Worm (Caenorhabditis elegans) whole organism, young adult: Measurements from ENCODE around the gene srj-22.
A peak's percentile ranks its signal among the peaks of the same experiment; 100 is the strongest.

ENCODE experiments used
- B0261.1 ChIP-seq: sonication (generic microtip); optimal IDR thresholded peaks from 2 replicates; lab custom pipeline; 2016; ENCODE audit warnings: mild to moderate bottlenecking, missing genetic modification characterization, moderate library complexity, missing compliant biosample characterization
- C06A6.2 ChIP-seq: fragments of 200-800 bp; sonication (Bioruptor generic); conservative IDR thresholded peaks from 2 replicates; pipeline ENCODE4 v1.3.6; 2022; ENCODE audit warnings: missing genetic modification characterization, missing compliant biosample characterization
- F37B4.10 ChIP-seq: fragments of 200-800 bp; sonication (Bioruptor generic); IDR thresholded peaks from 2 replicates; pipeline ENCODE4 v1.3.6; 2022; ENCODE audit warnings: missing genetic modification characterization, missing compliant biosample characterization
- F39B2.1 ChIP-seq: fragments of 200-800 bp; sonication (Bioruptor generic); IDR thresholded peaks from 2 replicates; pipeline ENCODE4 v1.3.6; 2022; ENCODE audit warnings: missing genetic modification reagents, missing genetic modification characterization, missing compliant biosample characterization
- F57A8.1 ChIP-seq: fragments of 200-800 bp; sonication (Bioruptor generic); optimal IDR thresholded peaks from 2 replicates; lab custom pipeline; 2018; ENCODE audit warnings: mild to moderate bottlenecking, missing genetic modification characterization, moderate library complexity, missing compliant biosample characterization
- T26A5.8 ChIP-seq: sonication (generic microtip); optimal IDR thresholded peaks from 2 replicates; lab custom pipeline; 2016; ENCODE audit warnings: missing genetic modification characterization, missing compliant biosample characterization
- Y79H2A.3 ChIP-seq: fragments of 200-800 bp; sonication (Bioruptor generic); conservative IDR thresholded peaks from 2 replicates; pipeline ENCODE4 v1.3.6; 2022; ENCODE audit warnings: missing genetic modification reagents, missing genetic modification characterization, missing compliant biosample characterization
- ZK185.1 ChIP-seq: sonication (generic microtip); optimal IDR thresholded peaks from 2 replicates; lab custom pipeline; 2016; ENCODE audit warnings: mild to moderate bottlenecking, missing genetic modification characterization, missing compliant biosample characterization; ENCODE audit not compliant: poor library complexity, severe bottlenecking
- aptf-3 ChIP-seq: fragments of 200-800 bp; sonication (Bioruptor generic); IDR thresholded peaks from 2 replicates; pipeline ENCODE4 v1.3.6; 2022; ENCODE audit warnings: missing genetic modification characterization, missing compliant biosample characterization
- atf-7 ChIP-seq: sonication (generic microtip); optimal IDR thresholded peaks from 2 replicates; lab custom pipeline; 2017; ENCODE audit warnings: mild to moderate bottlenecking, missing genetic modification characterization, missing compliant biosample characterization
- athp-1 ChIP-seq: sonication (generic microtip); optimal IDR thresholded peaks from 2 replicates; lab custom pipeline; 2017; ENCODE audit warnings: mild to moderate bottlenecking, missing genetic modification characterization, missing compliant biosample characterization
- attf-5 ChIP-seq: fragments of 200-800 bp; sonication (Bioruptor generic); optimal IDR thresholded peaks from 2 replicates; lab custom pipeline; 2018; ENCODE audit warnings: mild to moderate bottlenecking, missing genetic modification characterization, missing compliant biosample characterization
- attf-6 ChIP-seq: fragments of 200-800 bp; sonication (Bioruptor generic); IDR thresholded peaks from 2 replicates; pipeline ENCODE4 v1.3.6; 2022; ENCODE audit warnings: missing genetic modification reagents, missing genetic modification characterization, missing compliant biosample characterization
- ccch-3 ChIP-seq: fragments of 200-800 bp; sonication (Bioruptor generic); optimal IDR thresholded peaks from 2 replicates; lab custom pipeline; 2018; ENCODE audit warnings: mild to moderate bottlenecking, missing genetic modification characterization, missing compliant biosample characterization
- ceh-100 ChIP-seq: fragments of 200-800 bp; sonication (Bioruptor generic); IDR thresholded peaks from 2 replicates; pipeline ENCODE4 v1.3.6; 2022; ENCODE audit warnings: missing genetic modification reagents, missing genetic modification characterization, missing compliant biosample characterization
- ceh-27 ChIP-seq: fragments of 200-800 bp; sonication (Bioruptor generic); optimal IDR thresholded peaks from 2 replicates; lab custom pipeline; 2018; ENCODE audit warnings: mild to moderate bottlenecking, missing genetic modification characterization, moderate library complexity, missing compliant biosample characterization
- ceh-58 ChIP-seq: fragments of 200-800 bp; sonication (Bioruptor generic); IDR thresholded peaks from 2 replicates; pipeline ENCODE4 v1.3.6; 2022; ENCODE audit warnings: missing genetic modification characterization, missing compliant biosample characterization
- ceh-79 ChIP-seq: sonication (generic microtip); optimal IDR thresholded peaks from 2 replicates; lab custom pipeline; 2017; ENCODE audit warnings: mild to moderate bottlenecking, missing genetic modification characterization, missing compliant biosample characterization
- egl-18 ChIP-seq: fragments of 200-800 bp; sonication (Bioruptor generic); IDR thresholded peaks from 2 replicates; pipeline ENCODE4 v1.3.6; 2022; ENCODE audit warnings: missing genetic modification reagents, missing genetic modification characterization, missing compliant biosample characterization
- gei-17 ChIP-seq: fragments of 200-800 bp; sonication (Bioruptor generic); optimal IDR thresholded peaks from 2 replicates; lab custom pipeline; 2018; ENCODE audit warnings: mild to moderate bottlenecking, missing genetic modification characterization, missing compliant biosample characterization
- him-1 ChIP-seq: sonication (generic microtip); optimal IDR thresholded peaks from 2 replicates; lab custom pipeline; 2016; ENCODE audit warnings: missing genotype, missing genetic modification reagents, missing genetic modification characterization, missing compliant biosample characterization
- hlh-12 ChIP-seq: sonication (generic microtip); optimal IDR thresholded peaks from 2 replicates; lab custom pipeline; 2016; ENCODE audit warnings: missing genetic modification characterization, missing compliant biosample characterization
- let-526 ChIP-seq: fragments of 200-800 bp; sonication (Bioruptor generic); IDR thresholded peaks from 2 replicates; pipeline ENCODE4 v1.3.6; 2022; ENCODE audit warnings: missing genetic modification reagents, missing genetic modification characterization, missing compliant biosample characterization
- lin-26 ChIP-seq: fragments of 200-800 bp; sonication (Bioruptor generic); IDR thresholded peaks from 2 replicates; pipeline ENCODE4 v1.3.6; 2022; ENCODE audit warnings: missing genetic modification reagents, missing genetic modification characterization, missing compliant biosample characterization
- lin-35 ChIP-seq, 3 experiments: fragments of 150-350 bp in 2 of 3; sonication (generic microtip) in 1 of 3; optimal IDR thresholded peaks; 2 replicates each; lab custom pipeline; 2014 to 2018; ENCODE audit warnings: missing biosample characterization in 3 of 3, missing genetic modification characterization in 3 of 3, missing genetic modification reagents in 3 of 3
- lin-54 ChIP-seq: fragments of 200-800 bp; sonication (Bioruptor generic); optimal IDR thresholded peaks from 2 replicates; lab custom pipeline; 2018; ENCODE audit warnings: mild to moderate bottlenecking, missing genetic modification characterization, missing compliant biosample characterization
- lsl-1 ChIP-seq: fragments of 200-800 bp; sonication (Bioruptor generic); optimal IDR thresholded peaks from 2 replicates; lab custom pipeline; 2018; ENCODE audit warnings: mild to moderate bottlenecking, missing genetic modification characterization, moderate library complexity, missing compliant biosample characterization
- madf-3 ChIP-seq: fragments of 200-800 bp; sonication (Bioruptor generic); IDR thresholded peaks from 2 replicates; pipeline ENCODE4 v1.3.6; 2022; ENCODE audit warnings: missing genetic modification reagents, missing genetic modification characterization, missing compliant biosample characterization
- madf-8 ChIP-seq: fragments of 200-800 bp; sonication (Bioruptor generic); conservative IDR thresholded peaks from 2 replicates; pipeline ENCODE4 v1.3.6; 2022; ENCODE audit warnings: missing genetic modification reagents, missing genetic modification characterization, missing compliant biosample characterization
- mel-28 ChIP-seq: sonication (generic microtip); optimal IDR thresholded peaks from 2 replicates; lab custom pipeline; 2016; ENCODE audit warnings: borderline replicate concordance, mild to moderate bottlenecking, missing genetic modification characterization, missing compliant biosample characterization
- mes-4 ChIP-seq: sonication (generic microtip); optimal IDR thresholded peaks from 2 replicates; lab custom pipeline; 2016; ENCODE audit warnings: missing genotype, missing genetic modification characterization, missing compliant biosample characterization
- mxl-1 ChIP-seq: sonication (generic microtip); optimal IDR thresholded peaks from 2 replicates; lab custom pipeline; 2016; ENCODE audit warnings: missing genetic modification characterization, missing compliant biosample characterization
- nfya-1 ChIP-seq: sonication (generic microtip); optimal IDR thresholded peaks from 2 replicates; lab custom pipeline; 2017; ENCODE audit warnings: antibody characterized with exemption, missing compliant biosample characterization, missing genetic modification characterization, borderline replicate concordance; ENCODE audit not compliant: insufficient read depth
- nhr-80 ChIP-seq: sonication (generic microtip); optimal IDR thresholded peaks from 2 replicates; lab custom pipeline; 2016; ENCODE audit warnings: missing genetic modification characterization, missing compliant biosample characterization
- pha-4 ChIP-seq: fragments of 150-350 bp; sonication (generic microtip); optimal IDR thresholded peaks from 2 replicates; lab custom pipeline; 2014; ENCODE audit warnings: missing biosample characterization, missing genetic modification reagents, missing genetic modification characterization
- sdz-38 ChIP-seq: sonication (generic microtip); optimal IDR thresholded peaks from 2 replicates; lab custom pipeline; 2016; ENCODE audit warnings: missing genotype, missing genetic modification characterization, missing compliant biosample characterization
- snpc-1.1 ChIP-seq: sonication (generic microtip); optimal IDR thresholded peaks from 2 replicates; lab custom pipeline; 2017; ENCODE audit warnings: missing genetic modification characterization, mild to moderate bottlenecking, missing compliant biosample characterization, antibody characterized with exemption, moderate library complexity, missing genotype, missing genetic modification reagents; ENCODE audit not compliant: insufficient read depth
- sptf-2 ChIP-seq: fragments of 200-800 bp; sonication (Bioruptor generic); optimal IDR thresholded peaks from 2 replicates; lab custom pipeline; 2018; ENCODE audit warnings: mild to moderate bottlenecking, missing genetic modification characterization, missing compliant biosample characterization
- tbp1 ChIP-seq: fragments of 200-800 bp; sonication (Bioruptor generic); optimal IDR thresholded peaks from 2 replicates; lab custom pipeline; 2018; ENCODE audit warnings: mild to moderate bottlenecking, missing genetic modification characterization, missing compliant biosample characterization
- zfh-2 ChIP-seq: fragments of 200-800 bp; sonication (Bioruptor generic); conservative IDR thresholded peaks from 2 replicates; pipeline ENCODE4 v1.3.6; 2022; ENCODE audit warnings: missing genetic modification reagents, missing genetic modification characterization, missing compliant biosample characterization
- zim-3 ChIP-seq: sonication (generic microtip); optimal IDR thresholded peaks from 2 replicates; lab custom pipeline; 2017; ENCODE audit warnings: mild to moderate bottlenecking, missing genetic modification characterization, moderate library complexity, missing compliant biosample characterization
- ztf-25 ChIP-seq: fragments of 200-800 bp; sonication (Bioruptor generic); IDR thresholded peaks from 2 replicates; pipeline ENCODE4 v1.3.6; 2022; ENCODE audit warnings: missing genetic modification reagents, missing genetic modification characterization, missing compliant biosample characterization
- ztf-28 ChIP-seq: fragments of 200-800 bp; sonication (Bioruptor generic); IDR thresholded peaks from 2 replicates; pipeline ENCODE4 v1.3.6; 2022; ENCODE audit warnings: missing genetic modification reagents, missing genetic modification characterization, missing compliant biosample characterization

Gene srj-22

DNA sequence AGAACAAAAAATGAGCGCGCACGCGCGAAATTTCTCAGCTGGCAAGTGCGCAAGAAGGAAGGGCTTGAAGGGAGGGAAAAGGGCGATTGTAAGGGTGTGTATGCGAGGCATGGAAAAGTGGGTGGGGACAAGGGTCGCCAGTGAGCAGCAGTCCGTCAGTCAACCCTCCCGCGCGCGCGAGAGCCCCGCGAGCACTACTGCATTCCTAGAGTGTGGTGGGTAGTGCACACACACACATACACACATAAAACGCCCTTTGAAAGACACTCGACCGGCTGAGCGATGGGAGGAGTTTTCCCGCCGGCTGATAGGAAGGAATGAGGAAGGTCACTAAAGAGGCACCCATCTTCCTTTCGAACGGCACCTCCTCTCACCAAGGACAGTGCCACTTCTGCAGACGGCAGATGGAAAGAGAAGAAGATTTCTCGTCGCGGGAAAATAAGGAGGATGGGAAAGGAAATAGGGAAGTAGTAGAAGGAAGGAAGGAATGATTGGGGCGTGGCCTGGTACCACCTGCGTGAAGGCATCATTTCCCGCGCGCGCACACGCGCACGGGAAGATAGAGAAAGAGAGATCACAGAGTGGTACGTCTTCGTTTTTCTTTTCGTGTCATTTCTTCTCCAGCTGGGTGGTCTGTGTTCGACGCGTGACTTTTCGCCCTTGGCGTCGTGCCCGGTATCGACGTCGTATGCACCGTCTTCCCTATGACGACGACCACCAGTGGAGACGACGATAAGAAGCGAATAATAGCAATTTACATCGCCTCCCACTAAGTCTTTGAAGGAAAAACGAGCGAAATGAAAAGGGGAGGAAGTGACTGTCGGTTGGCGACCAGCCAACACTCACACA is 26.5 kb downstream of the srj-22 start (continued):
- no peak for TF ChIP-seq atf-7 (tag; lab: Kevin White, UChicago)
- TF ChIP-seq attf-6 (GFP tag; lab: Robert Waterston, UW) = no peak
- TF ChIP-seq lin-26 (GFP tag; lab: Robert Waterston, UW) = peak; percentile 45; the same call in 1 of the 2 replicates

DNA sequence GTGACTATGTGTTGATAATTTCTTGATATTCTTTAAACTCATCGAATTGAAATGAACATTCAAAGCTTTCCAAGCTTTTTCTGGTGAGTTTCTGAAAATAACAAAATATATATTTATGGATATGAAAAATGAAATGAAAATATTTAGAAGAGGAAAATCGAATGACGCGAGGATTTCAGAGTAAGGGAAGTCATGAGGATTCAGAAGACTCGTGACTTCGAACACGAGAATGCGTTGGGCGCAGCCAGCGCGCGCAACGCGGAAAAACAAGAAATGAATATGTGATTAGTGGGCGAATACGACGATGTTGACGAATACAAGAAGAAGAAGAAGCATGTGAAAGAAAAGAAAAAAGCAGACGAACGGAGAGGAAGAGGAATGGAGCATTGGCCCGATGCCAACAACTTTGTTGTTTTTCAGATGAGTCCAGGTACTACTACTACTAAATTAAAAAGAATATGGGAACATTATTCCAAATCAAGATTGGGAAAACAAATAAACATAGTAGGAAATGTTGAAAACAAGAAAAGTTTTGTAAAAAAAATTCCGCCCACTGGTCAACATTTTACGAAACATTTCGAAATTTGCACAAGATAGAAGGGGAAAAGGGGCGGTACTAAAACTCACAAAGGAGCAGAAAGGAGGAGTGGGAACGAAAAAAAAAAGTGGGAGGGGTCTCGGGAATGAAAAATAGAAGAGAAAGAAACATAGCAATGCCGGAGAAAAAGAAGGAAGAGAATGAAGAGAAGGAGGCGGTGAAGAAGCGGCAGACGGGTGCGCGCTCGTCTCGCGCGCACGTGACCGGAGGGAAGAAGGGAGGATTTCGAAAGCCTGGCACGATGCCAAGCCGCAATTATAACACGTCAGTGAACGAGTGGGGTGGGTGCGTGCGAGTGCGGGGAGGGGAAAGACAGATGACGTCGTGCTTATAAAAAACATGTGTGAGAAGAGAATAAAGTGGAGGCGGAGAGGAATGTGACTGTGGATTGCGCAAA is 28.1 kb downstream of the srj-22 start:
- TF ChIP-seq madf-3 (GFP tag; lab: Robert Waterston, UW) (no peak; the same call in 1 of the 2 replicates), sptf-2 (GFP tag; lab: Kevin White, UChicago) (no peak), zim-3 (tag; lab: Kevin White, UChicago) (peak; percentile 33), nfya-1 (tag; lab: Kevin White, UChicago) (no peak), aptf-3 (GFP tag; lab: Robert Waterston, UW) (no peak), F57A8.1 (GFP tag; lab: Kevin White, UChicago) (no peak), ceh-79 (tag; lab: Kevin White, UChicago) (no peak), madf-8 (no peak), ztf-25 (GFP tag; lab: Robert Waterston, UW) (no peak), gei-17 (GFP tag; lab: Kevin White, UChicago) (peak; percentile 74), zfh-2 (GFP tag; lab: Robert Waterston, UW) (peak; percentile 100), nhr-80 (tag; lab: Kevin White, UChicago) (peak; percentile 3), ztf-28 (GFP tag; lab: Robert Waterston, UW) (no peak), hlh-12 (tag; lab: Kevin White, UChicago) (no peak), sdz-38 (tag; lab: Kevin White, UChicago) (no peak), mxl-1 (tag; lab: Kevin White, UChicago) (peak; percentile 45), lsl-1 (GFP tag; lab: Kevin White, UChicago) (no peak), him-1 (no peak), mes-4 (no peak), egl-18 (GFP tag; lab: Robert Waterston, UW) (peak; percentile 84), lin-54 (GFP tag; lab: Kevin White, UChicago) (peak; percentile 30), ccch-3 (no peak), C06A6.2 (peak; percentile 93), let-526 (GFP tag; lab: Robert Waterston, UW) (peak; percentile 81), B0261.1 (tag; lab: Kevin White, UChicago) (no peak), F39B2.1 (no peak), ceh-100 (GFP tag; lab: Robert Waterston, UW) (peak; percentile 68), ceh-58 (GFP tag; lab: Robert Waterston, UW) (no peak), tbp1 (GFP tag; lab: Kevin White, UChicago) (peak; percentile 49), ZK185.1 (tag; lab: Kevin White, UChicago) (no peak), Y79H2A.3 (GFP tag; lab: Robert Waterston, UW) (0 out of 2 replicates have a peak, but pooled peaks have one; percentile 53), ceh-27 (GFP tag; lab: Kevin White, UChicago) (peak; percentile 95), lin-35 (GFP tag; optimal IDR thresholded peaks at IDR 0.05; lab: Kevin White, UChicago) (peak in 1 of 3 experiments; percentile 85), athp-1 (tag; lab: Kevin White, UChicago) (no peak), F37B4.10 (GFP tag; lab: Robert Waterston, UW) (0 out of 2 replicates have a peak, but pooled peaks have one; percentile 10), T26A5.8 (tag; lab: Kevin White, UChicago) (no peak), attf-5 (peak; percentile 78), mel-28 (no peak), lin-26 (GFP tag; lab: Robert Waterston, UW) (peak; percentile 80; the same call in 1 of the 2 replicates), pha-4 (tag; lab: Kevin White, UChicago) (no peak), snpc-1.1 (tag; lab: Kevin White, UChicago) (no peak)
